Fruit fly (Drosophila melanogaster) whole organism, wandering third instar larva: ENCODE measurements around the gene CG13024.

ENCODE experiments used
- GATAd ChIP-seq: sonication (Bioruptor generic); optimal IDR thresholded peaks from 2 replicates; lab custom pipeline; 2016; ENCODE audit warnings: missing biosample characterization, missing genetic modification characterization
- HLH106 ChIP-seq: fragments of 200-800 bp; optimal IDR thresholded peaks from 3 replicates; lab custom pipeline; 2019; ENCODE audit warnings: missing biosample characterization, mild to moderate bottlenecking, missing genetic modification characterization, moderate library complexity
- Mio ChIP-seq: sonication (Bioruptor generic); optimal IDR thresholded peaks from 2 replicates; lab custom pipeline; 2016; ENCODE audit warnings: missing biosample characterization, missing genetic modification characterization
- N ChIP-seq: fragments of >200 bp; optimal IDR thresholded peaks from 2 replicates; lab custom pipeline; 2018; ENCODE audit warnings: missing biosample characterization, missing external identifiers, missing genetic modification characterization
- foxo ChIP-seq, 2 experiments: fragments of 200-800 bp; sonication (Bioruptor generic); optimal IDR thresholded peaks; 2 replicates in 1 of 2; 3 replicates in 1 of 2; lab custom pipeline; 2016 to 2017; ENCODE audit warnings: missing biosample characterization in 2 of 2, missing genetic modification characterization in 2 of 2
- h ChIP-seq: fragments of 200-800 bp; sonication (Bioruptor generic); optimal IDR thresholded peaks from 3 replicates; lab custom pipeline; 2016; ENCODE audit warnings: missing biosample characterization, mild to moderate bottlenecking, missing genetic modification characterization
- psq ChIP-seq: fragments of 200-800 bp; sonication (Bioruptor generic); optimal IDR thresholded peaks from 3 replicates; lab custom pipeline; 2017; ENCODE audit warnings: missing biosample characterization, mild to moderate bottlenecking, missing genetic modification characterization, moderate library complexity
- sage ChIP-seq: fragments of 200-800 bp; sonication (Bioruptor generic); optimal IDR thresholded peaks from 2 replicates; lab custom pipeline; 2016; ENCODE audit warnings: missing biosample characterization, mild to moderate bottlenecking, missing genetic modification characterization
- tai ChIP-seq: sonication (Bioruptor generic); optimal IDR thresholded peaks from 2 replicates; lab custom pipeline; 2016; ENCODE audit warnings: missing biosample characterization, missing genetic modification characterization
- usp ChIP-seq: fragments of >200 bp; optimal IDR thresholded peaks from 2 replicates; lab custom pipeline; 2017; ENCODE audit warnings: missing biosample characterization, missing genetic modification characterization

DNA sequence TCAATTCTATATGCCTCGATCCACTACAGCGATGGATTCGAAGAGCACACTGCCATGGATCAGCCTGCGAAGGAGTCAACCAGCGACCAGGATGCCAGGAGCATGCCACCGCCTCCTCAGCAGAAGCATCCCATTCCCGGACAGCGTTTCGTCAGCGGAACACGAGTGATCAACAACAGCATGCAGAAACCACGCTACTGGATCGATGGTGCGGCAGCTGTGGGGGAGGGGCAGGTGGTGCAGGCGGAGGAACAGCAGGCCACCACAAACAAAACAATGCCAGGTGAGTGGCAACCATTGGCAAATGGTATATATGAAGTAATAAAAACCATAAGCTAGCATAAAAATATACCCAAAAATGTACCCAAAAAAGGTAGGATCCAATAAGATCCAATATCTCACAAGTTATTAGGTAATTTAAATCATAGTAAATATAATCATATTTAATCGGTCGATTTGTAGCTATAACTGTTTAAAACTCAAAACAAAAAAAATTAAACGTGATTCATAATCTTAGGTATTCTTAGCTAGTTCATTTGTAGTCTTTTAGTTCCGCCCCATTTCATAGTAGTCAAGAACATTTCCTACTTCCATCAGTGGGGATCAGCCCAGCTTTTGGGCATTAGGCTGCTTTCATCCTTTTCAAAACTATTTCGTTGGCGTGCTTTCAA, 16.9 kb upstream of the CG13024 start, which contains the start of gene CG32161:
- TF ChIP-seq psq (GFP tag; lab: Kevin White, UChicago) (no peak), usp (no peak), tai (GFP tag; lab: Kevin White, UChicago) (no peak), h (GFP tag; lab: Kevin White, UChicago) (no peak), N (GFP tag; lab: Kevin White, UChicago) (no peak), GATAd (GFP tag; lab: Kevin White, UChicago) (no peak), HLH106 (tag; lab: Kevin White, UChicago) (no peak), sage (GFP tag; lab: Kevin White, UChicago) (no peak), foxo (GFP tag; optimal IDR thresholded peaks at IDR 0.05; lab: Kevin White, UChicago) (no peak), Mio (no peak)
